Fruit fly (Drosophila melanogaster) whole organism, embryonic: ENCODE data around the gene hry.

Experiments used
- Bgb ChIP-seq: fragments of 200-800 bp; sonication (Bioruptor generic); IDR thresholded peaks from 2 replicates; pipeline ENCODE4 v1.3.6; 2022; ENCODE audit warnings: missing biosample characterization, missing genetic modification characterization; ENCODE audit not compliant: partially characterized antibody
- CG10209 ChIP-seq: fragments of 200-800 bp; sonication (Bioruptor generic); optimal IDR thresholded peaks from 3 replicates; lab custom pipeline; 2017; ENCODE audit warnings: missing biosample characterization, mild to moderate bottlenecking, missing genetic modification characterization, missing genetic modification reagents
- CG10267 ChIP-seq: fragments of 200-800 bp; sonication (Bioruptor generic); optimal IDR thresholded peaks from 2 replicates; lab custom pipeline; 2018; ENCODE audit warnings: missing biosample characterization, mild to moderate bottlenecking, missing genetic modification characterization, moderate library complexity
- CG10431 ChIP-seq: fragments of 200-800 bp; sonication (Bioruptor generic); optimal IDR thresholded peaks from 3 replicates; lab custom pipeline; 2018; ENCODE audit warnings: missing biosample characterization, mild to moderate bottlenecking, missing genetic modification characterization
- CG10959 ChIP-seq: fragments of 200-800 bp; sonication (Bioruptor generic); IDR thresholded peaks from 2 replicates; pipeline ENCODE4 v1.3.6; 2022; ENCODE audit warnings: missing biosample characterization, missing genetic modification characterization
- CG11696 ChIP-seq: fragments of 200-800 bp; sonication (Bioruptor generic); IDR thresholded peaks from 2 replicates; pipeline ENCODE4 v1.3.6; 2022; ENCODE audit warnings: missing biosample characterization, missing genetic modification characterization
- CG12104 ChIP-seq: fragments of 200-800 bp; sonication (Bioruptor generic); optimal IDR thresholded peaks from 3 replicates; lab custom pipeline; 2016; ENCODE audit warnings: missing biosample characterization, missing genetic modification characterization
- CG12236 ChIP-seq: fragments of 200-800 bp; sonication (Bioruptor generic); optimal IDR thresholded peaks from 2 replicates; lab custom pipeline; 2016; ENCODE audit warnings: missing biosample characterization, missing genetic modification characterization
- CG13287 ChIP-seq: fragments of 200-800 bp; sonication (Bioruptor generic); IDR thresholded peaks from 2 replicates; pipeline ENCODE4 v1.3.6; 2022; ENCODE audit warnings: missing biosample characterization, missing genetic modification characterization; ENCODE audit not compliant: partially characterized antibody
- CG13296 ChIP-seq: fragments of 200-800 bp; sonication (Bioruptor generic); optimal IDR thresholded peaks from 3 replicates; lab custom pipeline; 2018; ENCODE audit warnings: missing biosample characterization, mild to moderate bottlenecking, missing genetic modification characterization
- CG14014 ChIP-seq: fragments of 200-800 bp; sonication (Bioruptor generic); IDR thresholded peaks from 2 replicates; pipeline ENCODE4 v1.3.6; 2022; ENCODE audit warnings: missing biosample characterization, missing genetic modification characterization
- CG1602 ChIP-seq: fragments of 200-800 bp; sonication (Bioruptor generic); optimal IDR thresholded peaks from 3 replicates; lab custom pipeline; 2016; ENCODE audit warnings: missing biosample characterization, missing genetic modification characterization
- CG1792 ChIP-seq: fragments of 200-800 bp; sonication (Bioruptor generic); optimal IDR thresholded peaks from 2 replicates; lab custom pipeline; 2016; ENCODE audit warnings: missing biosample characterization, missing genetic modification characterization
- CG18599 ChIP-seq: fragments of 200-800 bp; sonication (Bioruptor generic); optimal IDR thresholded peaks from 3 replicates; lab custom pipeline; 2017; ENCODE audit warnings: missing biosample characterization, missing genetic modification characterization, mild to moderate bottlenecking, moderate library complexity, missing genetic modification reagents
- CG2875 ChIP-seq: fragments of 200-800 bp; sonication (Bioruptor generic); optimal IDR thresholded peaks from 2 replicates; lab custom pipeline; 2017; ENCODE audit warnings: missing biosample characterization, mild to moderate bottlenecking, missing genetic modification characterization, missing genetic modification reagents
- CG33557 ChIP-seq: fragments of 200-800 bp; sonication (Bioruptor generic); optimal IDR thresholded peaks from 2 replicates; lab custom pipeline; 2019; ENCODE audit warnings: missing biosample characterization, mild to moderate bottlenecking, missing genetic modification characterization, moderate library complexity
- CG3995 ChIP-seq: fragments of 200-800 bp; sonication (Bioruptor generic); optimal IDR thresholded peaks from 3 replicates; lab custom pipeline; 2016; ENCODE audit warnings: missing biosample characterization, missing genetic modification characterization
- CG4854 ChIP-seq: fragments of 200-800 bp; sonication (Bioruptor generic); optimal IDR thresholded peaks from 2 replicates; lab custom pipeline; 2016; ENCODE audit warnings: missing biosample characterization, missing genetic modification characterization, inconsistent platforms
- CG5953 ChIP-seq: fragments of 200-800 bp; sonication (Bioruptor generic); IDR thresholded peaks from 2 replicates; pipeline ENCODE4 v1.3.6; 2022; ENCODE audit warnings: missing biosample characterization, missing genetic modification characterization
- CG6765 ChIP-seq: fragments of 200-800 bp; sonication (Bioruptor generic); optimal IDR thresholded peaks from 3 replicates; lab custom pipeline; 2017; ENCODE audit warnings: missing biosample characterization, mild to moderate bottlenecking, missing genetic modification characterization
- CG6813 ChIP-seq: fragments of 200-800 bp; sonication (Bioruptor generic); optimal IDR thresholded peaks from 2 replicates; lab custom pipeline; 2017; ENCODE audit warnings: missing biosample characterization, missing genetic modification characterization, mild to moderate bottlenecking, moderate library complexity, missing genetic modification reagents
- CG7987 ChIP-seq: fragments of 200-800 bp; sonication (Bioruptor generic); optimal IDR thresholded peaks from 2 replicates; lab custom pipeline; 2018; ENCODE audit warnings: missing biosample characterization, mild to moderate bottlenecking, missing genetic modification characterization, moderate library complexity
- CG9609 ChIP-seq: fragments of 200-800 bp; sonication (Bioruptor generic); optimal IDR thresholded peaks from 3 replicates; lab custom pipeline; 2016; ENCODE audit warnings: missing biosample characterization, missing genetic modification characterization
- CG9876 ChIP-seq: fragments of 200-800 bp; sonication (Bioruptor generic); optimal IDR thresholded peaks from 2 replicates; lab custom pipeline; 2016; ENCODE audit warnings: missing biosample characterization, missing genetic modification characterization
- Dek ChIP-seq: fragments of 200-800 bp; sonication (Bioruptor generic); optimal IDR thresholded peaks from 3 replicates; lab custom pipeline; 2019; ENCODE audit warnings: missing biosample characterization, mild to moderate bottlenecking, missing genetic modification characterization, moderate library complexity
- Dfd ChIP-seq, 2 experiments: fragments of >200 bp; optimal IDR thresholded peaks; 2 replicates each; lab custom pipeline; 2017; ENCODE audit warnings: missing biosample characterization in 2 of 2, missing genetic modification characterization in 2 of 2
- ERR ChIP-seq: fragments of 200-800 bp; sonication (Bioruptor generic); optimal IDR thresholded peaks from 2 replicates; lab custom pipeline; 2016; ENCODE audit warnings: missing biosample characterization, missing genetic modification characterization
- Gug ChIP-seq: fragments of 200-800 bp; sonication (Bioruptor generic); IDR thresholded peaks from 4 replicates; pipeline ENCODE4 v1.3.6; 2022; ENCODE audit warnings: missing biosample characterization, missing genetic modification characterization
- H2.0 ChIP-seq: fragments of 200-800 bp; sonication (Bioruptor generic); IDR thresholded peaks from 2 replicates; pipeline ENCODE4 v1.3.6; 2022; ENCODE audit warnings: missing biosample characterization, missing genetic modification characterization
- HLH3B ChIP-seq: fragments of 200-800 bp; sonication (Bioruptor generic); IDR thresholded peaks from 2 replicates; pipeline ENCODE4 v1.3.6; 2022; ENCODE audit warnings: missing biosample characterization, missing genetic modification characterization
- MESR4 ChIP-seq: fragments of 200-800 bp; sonication (Bioruptor generic); optimal IDR thresholded peaks from 2 replicates; lab custom pipeline; 2018; ENCODE audit warnings: missing biosample characterization, mild to moderate bottlenecking, missing genetic modification characterization, moderate library complexity
- Nf-YB ChIP-seq: fragments of 200-800 bp; sonication (Bioruptor generic); optimal IDR thresholded peaks from 3 replicates; lab custom pipeline; 2019; ENCODE audit warnings: missing biosample characterization, mild to moderate bottlenecking, missing genetic modification characterization, moderate library complexity
- Sox102F ChIP-seq: fragments of 200-800 bp; sonication (Bioruptor generic); optimal IDR thresholded peaks from 2 replicates; lab custom pipeline; 2018; ENCODE audit warnings: missing biosample characterization, mild to moderate bottlenecking, missing genetic modification characterization, moderate library complexity
- Trl ChIP-seq, 3 experiments: fragments of >200 bp in 2 of 3; fragments of 200-800 bp in 1 of 3; sonication (Bioruptor generic) in 1 of 3; optimal IDR thresholded peaks; 2 replicates in 1 of 3; 3 replicates in 2 of 3; lab custom pipeline; 2016 to 2017; ENCODE audit warnings: missing biosample characterization in 1 of 3, missing genetic modification characterization in 1 of 3
- chn ChIP-seq: fragments of 200-800 bp; sonication (Bioruptor generic); optimal IDR thresholded peaks from 2 replicates; lab custom pipeline; 2016; ENCODE audit warnings: missing biosample characterization, missing genetic modification characterization
- cwo ChIP-seq: fragments of 200-800 bp; sonication (Bioruptor generic); optimal IDR thresholded peaks from 3 replicates; lab custom pipeline; 2017; ENCODE audit warnings: missing biosample characterization, missing genetic modification characterization, mild to moderate bottlenecking, moderate library complexity, missing genetic modification reagents
- da ChIP-seq: fragments of 200-800 bp; sonication (Bioruptor generic); optimal IDR thresholded peaks from 2 replicates; lab custom pipeline; 2016; ENCODE audit warnings: missing biosample characterization, missing genetic modification characterization
- dimm ChIP-seq: fragments of 200-800 bp; sonication (Bioruptor generic); IDR thresholded peaks from 2 replicates; pipeline ENCODE4 v1.3.6; 2022; ENCODE audit warnings: missing biosample characterization, missing genetic modification characterization
- ewg ChIP-seq: fragments of 200-800 bp; sonication (Bioruptor generic); optimal IDR thresholded peaks from 3 replicates; lab custom pipeline; 2017; ENCODE audit warnings: mild to moderate bottlenecking, missing biosample characterization, missing genetic modification reagents, missing genetic modification characterization
- fd64A ChIP-seq: fragments of 200-800 bp; sonication (Bioruptor generic); optimal IDR thresholded peaks from 3 replicates; lab custom pipeline; 2018; ENCODE audit warnings: missing biosample characterization, mild to moderate bottlenecking, missing genetic modification characterization
- grn ChIP-seq: fragments of 200-800 bp; sonication (Bioruptor generic); optimal IDR thresholded peaks from 3 replicates; lab custom pipeline; 2017; ENCODE audit warnings: missing biosample characterization, missing genetic modification characterization
- insv ChIP-seq, 2 experiments: fragments of 200-800 bp; sonication (Bioruptor generic); optimal IDR thresholded peaks; 3 replicates each; lab custom pipeline; 2016 to 2018; ENCODE audit warnings: missing biosample characterization in 2 of 2, missing genetic modification characterization in 2 of 2
- kah ChIP-seq: fragments of 200-800 bp; sonication (Bioruptor generic); optimal IDR thresholded peaks from 2 replicates; lab custom pipeline; 2018; ENCODE audit warnings: missing biosample characterization, mild to moderate bottlenecking, missing genetic modification characterization
- lab ChIP-seq: fragments of 200-800 bp; sonication (Bioruptor generic); optimal IDR thresholded peaks from 3 replicates; lab custom pipeline; 2017; ENCODE audit warnings: missing biosample characterization, missing genetic modification characterization, mild to moderate bottlenecking, moderate library complexity, missing genetic modification reagents
- pita ChIP-seq: fragments of 200-800 bp; sonication (Bioruptor generic); optimal IDR thresholded peaks from 2 replicates; lab custom pipeline; 2017; ENCODE audit warnings: missing biosample characterization, mild to moderate bottlenecking, missing genetic modification characterization
- ssp ChIP-seq: fragments of 200-800 bp; sonication (Bioruptor generic); IDR thresholded peaks from 2 replicates; pipeline ENCODE4 v1.3.6; 2022; ENCODE audit warnings: missing biosample characterization, missing genetic modification characterization
- tll ChIP-seq, 2 experiments: fragments of 200-800 bp in 1 of 2; fragments of >200 bp in 1 of 2; sonication (Bioruptor generic) in 1 of 2; optimal IDR thresholded peaks; 2 replicates each; lab custom pipeline; 2017 to 2019; ENCODE audit warnings: missing biosample characterization in 2 of 2, missing genetic modification characterization in 2 of 2, mild to moderate bottlenecking in 1 of 2, moderate library complexity in 1 of 2
- trh ChIP-seq: fragments of 200-800 bp; sonication (Bioruptor generic); optimal IDR thresholded peaks from 2 replicates; lab custom pipeline; 2016; ENCODE audit warnings: missing biosample characterization, missing genetic modification characterization
- wor ChIP-seq: fragments of 200-800 bp; sonication (Bioruptor generic); IDR thresholded peaks from 2 replicates; pipeline ENCODE4 v1.3.6; 2022; ENCODE audit warnings: missing biosample characterization, missing genetic modification characterization
- zfh1 ChIP-seq: fragments of 200-800 bp; sonication (Bioruptor generic); IDR thresholded peaks from 3 replicates; pipeline ENCODE4 v1.3.6; 2022; ENCODE audit warnings: missing biosample characterization, missing genetic modification characterization

hry gene

DNA sequence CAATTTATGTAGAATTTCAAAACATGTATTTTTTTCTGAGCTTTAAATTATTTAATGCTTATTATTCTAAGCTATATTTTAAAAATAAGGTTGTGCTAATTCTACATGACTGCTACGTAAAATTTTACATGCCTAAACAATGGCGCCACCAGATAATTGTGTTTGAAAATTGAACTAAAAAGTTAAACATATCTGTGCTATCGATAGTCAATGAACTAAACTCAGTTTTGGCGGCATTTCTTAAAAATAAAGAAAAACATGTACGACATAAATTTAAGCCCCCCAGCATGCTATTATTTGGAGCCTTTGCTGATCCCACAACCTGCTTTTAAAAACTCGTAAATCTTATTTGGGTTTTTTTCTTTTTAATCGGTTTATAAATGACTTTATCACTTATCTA is 43.0 kb downstream of the hry start (continued):
- no peak for TF ChIP-seq CG9609
- TF ChIP-seq CG13287 (GFP tag; lab: Robert Waterston, UW): peak; percentile 84
- no peak for TF ChIP-seq MESR4
- no peak for TF ChIP-seq CG2875 (GFP tag; lab: Kevin White, UChicago)
- no peak for TF ChIP-seq Nf-YB (GFP tag; lab: Kevin White, UChicago)
- no peak for TF ChIP-seq CG7987 (GFP tag; lab: Kevin White, UChicago)
- no peak for TF ChIP-seq CG1602 (GFP tag; lab: Kevin White, UChicago)
- TF ChIP-seq cwo (GFP tag; lab: Kevin White, UChicago): no peak
- TF ChIP-seq CG13296 (GFP tag; lab: Kevin White, UChicago): no peak
- TF ChIP-seq Sox102F (GFP tag; lab: Kevin White, UChicago): no peak
- TF ChIP-seq insv (GFP tag; optimal IDR thresholded peaks at IDR 0.05; lab: Kevin White, UChicago): no peak
- no peak for TF ChIP-seq grn
- TF ChIP-seq Bgb (GFP tag; lab: Robert Waterston, UW): peak; percentile 91
- TF ChIP-seq lab (GFP tag; lab: Kevin White, UChicago): no peak
- no peak for TF ChIP-seq Gug (GFP tag; lab: Robert Waterston, UW)
- no peak for TF ChIP-seq CG12236 (GFP tag; lab: Kevin White, UChicago)
- peak; percentile 1 for TF ChIP-seq ewg (GFP tag; lab: Kevin White, UChicago)
- TF ChIP-seq Dek (tag; lab: Kevin White, UChicago): peak; percentile 53
- no peak for TF ChIP-seq CG1792
- no peak for TF ChIP-seq ERR (GFP tag; lab: Kevin White, UChicago)
- TF ChIP-seq CG14014 (GFP tag; lab: Robert Waterston, UW): no peak
- TF ChIP-seq CG4854 (GFP tag; lab: Kevin White, UChicago): no peak
- TF ChIP-seq CG6765 (GFP tag; lab: Kevin White, UChicago): no peak
- peak; percentile 65 for TF ChIP-seq CG10267 (tag; lab: Kevin White, UChicago)
- no peak for TF ChIP-seq CG10431
- TF ChIP-seq H2.0 (GFP tag; lab: Robert Waterston, UW): no peak
- no peak for TF ChIP-seq da
- TF ChIP-seq CG12104: no peak
- TF ChIP-seq CG10209 (GFP tag; lab: Kevin White, UChicago): no peak
- TF ChIP-seq tll (GFP tag; optimal IDR thresholded peaks at IDR 0.05; lab: Kevin White, UChicago): no peak

DNA sequence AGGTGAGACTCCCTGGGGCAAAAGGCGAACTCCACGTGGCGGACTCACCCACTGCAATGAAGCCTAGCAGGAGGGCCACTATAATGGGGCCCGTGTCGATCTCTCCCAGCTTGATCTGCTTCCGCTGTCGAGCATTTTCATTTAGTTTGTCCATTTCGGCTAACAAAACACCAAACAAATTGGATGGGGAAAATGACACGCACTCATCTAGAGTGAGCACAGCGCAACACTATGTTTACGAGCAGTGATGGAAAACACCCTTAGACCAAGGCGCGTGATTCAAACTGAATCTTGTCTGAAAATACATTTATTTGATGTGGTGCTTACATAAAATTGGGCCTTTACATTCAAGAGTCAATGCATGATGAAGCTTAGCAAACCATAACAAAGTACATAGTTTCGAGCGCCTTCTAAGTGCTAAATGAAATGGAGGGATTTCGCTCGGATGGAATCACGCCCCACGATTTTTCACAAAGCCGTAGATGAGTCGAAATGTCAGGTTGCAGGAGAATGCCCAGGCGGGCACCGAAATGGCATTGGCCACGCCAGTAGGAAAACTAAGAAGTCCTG is 44.5 kb downstream of the hry start, which contains the start of gene SrpRbeta:
SrpRbeta (minus strand) TSS at position 236 of the 570 bp plus-strand sequence.
- TF ChIP-seq CG33557 (no peak), chn (GFP tag; lab: Kevin White, UChicago) (no peak), CG9876 (GFP tag; lab: Kevin White, UChicago) (no peak), Nf-YB (GFP tag; lab: Kevin White, UChicago) (no peak), ssp (GFP tag; lab: Robert Waterston, UW) (no peak), wor (no peak), kah (GFP tag; lab: Kevin White, UChicago) (no peak), CG9609 (no peak), CG5953 (GFP tag; lab: Robert Waterston, UW) (no peak), CG3995 (GFP tag; lab: Kevin White, UChicago) (no peak), Trl (optimal IDR thresholded peaks at IDR 0.05; lab: Kevin White, UChicago) (no peak), Trl (GFP tag; optimal IDR thresholded peaks at IDR 0.05; lab: Kevin White, UChicago) (peak; percentile 45), pita (GFP tag; lab: Kevin White, UChicago) (no peak), CG10959 (GFP tag; lab: Robert Waterston, UW) (no peak), zfh1 (GFP tag; lab: Robert Waterston, UW) (no peak), CG11696 (GFP tag; lab: Robert Waterston, UW) (no peak), Dfd (GFP tag; optimal IDR thresholded peaks at IDR 0.05; lab: Kevin White, UChicago) (no peak), dimm (GFP tag; lab: Robert Waterston, UW) (no peak), CG18599 (GFP tag; lab: Kevin White, UChicago) (peak; percentile 24), fd64A (GFP tag; lab: Kevin White, UChicago) (no peak), HLH3B (GFP tag; lab: Robert Waterston, UW) (no peak), trh (GFP tag; lab: Kevin White, UChicago) (no peak), CG6813 (GFP tag; lab: Kevin White, UChicago) (no peak), ewg (GFP tag; lab: Kevin White, UChicago) (no peak)
